Worm (Caenorhabditis elegans) whole organism, L1 larva: ENCODE measurements around the gene F52H2.3.
A peak's percentile ranks its signal among the peaks of the same experiment; 100 is the strongest.

ENCODE experiments used
- Y116A8C.19 ChIP-seq: sonication (generic microtip); optimal IDR thresholded peaks from 2 replicates; lab custom pipeline; 2016; ENCODE audit warnings: missing compliant biosample characterization, missing genetic modification characterization, borderline replicate concordance
- blmp-1 ChIP-seq: fragments of 150-350 bp; optimal IDR thresholded peaks from 2 replicates; lab custom pipeline; 2014; ENCODE audit warnings: missing biosample characterization, missing genetic modification characterization
- ceh-63 ChIP-seq: fragments of 200-800 bp; sonication (Bioruptor generic); optimal IDR thresholded peaks from 2 replicates; lab custom pipeline; 2018; ENCODE audit warnings: mild to moderate bottlenecking, missing genetic modification characterization, missing compliant biosample characterization
- dsc-1 ChIP-seq: sonication (generic microtip); optimal IDR thresholded peaks from 2 replicates; lab custom pipeline; 2016; ENCODE audit warnings: mild to moderate bottlenecking, missing genetic modification characterization, missing compliant biosample characterization
- efl-3 ChIP-seq: fragments of 200-800 bp; sonication (Bioruptor generic); optimal IDR thresholded peaks from 2 replicates; lab custom pipeline; 2018; ENCODE audit warnings: mild to moderate bottlenecking, missing genetic modification characterization, missing compliant biosample characterization
- egl-13 ChIP-seq: sonication (generic microtip); optimal IDR thresholded peaks from 2 replicates; lab custom pipeline; 2016; ENCODE audit warnings: missing genotype, missing genetic modification reagents, missing genetic modification characterization, missing compliant biosample characterization
- elt-2 ChIP-seq: sonication (generic microtip); optimal IDR thresholded peaks from 2 replicates; lab custom pipeline; 2016; ENCODE audit warnings: missing genetic modification characterization, mild to moderate bottlenecking, inconsistent platforms, missing compliant biosample characterization, missing genetic modification reagents
- elt-3 ChIP-seq, 6 experiments: fragments of 150-350 bp in 1 of 6; sonication (generic microtip); optimal IDR thresholded peaks; 2 replicates each; lab custom pipeline; 2017 to 2018; ENCODE audit warnings: missing biosample characterization in 6 of 6, missing genetic modification characterization in 6 of 6, inconsistent platforms in 1 of 6
- ets-5 ChIP-seq: fragments of 200-800 bp; sonication (Bioruptor generic); IDR thresholded peaks from 2 replicates; pipeline ENCODE4 v1.3.6; 2022; ENCODE audit warnings: missing genetic modification characterization, missing compliant biosample characterization
- fkh-10 ChIP-seq: sonication (generic microtip); optimal IDR thresholded peaks from 2 replicates; lab custom pipeline; 2017; ENCODE audit warnings: missing biosample characterization, missing genetic modification reagents, missing genetic modification characterization
- fkh-4 ChIP-seq: sonication (generic microtip); optimal IDR thresholded peaks from 2 replicates; lab custom pipeline; 2016; ENCODE audit warnings: missing compliant biosample characterization, missing genetic modification characterization, borderline replicate concordance
- fkh-8 ChIP-seq: sonication (generic microtip); optimal IDR thresholded peaks from 2 replicates; lab custom pipeline; 2016; ENCODE audit warnings: mild to moderate bottlenecking, missing genetic modification characterization, missing compliant biosample characterization
- fos-1 ChIP-seq: fragments of 150-350 bp; optimal IDR thresholded peaks from 2 replicates; lab custom pipeline; 2014; ENCODE audit warnings: missing biosample characterization, missing genetic modification characterization
- grh-1 ChIP-seq: fragments of 200-800 bp; sonication (Bioruptor generic); IDR thresholded peaks from 2 replicates; pipeline ENCODE4 v1.3.6; 2022; ENCODE audit warnings: missing genetic modification reagents, missing genetic modification characterization, missing compliant biosample characterization
- hlh-4 ChIP-seq: sonication (generic microtip); optimal IDR thresholded peaks from 2 replicates; lab custom pipeline; 2016; ENCODE audit warnings: mild to moderate bottlenecking, missing genetic modification characterization, missing compliant biosample characterization
- isw-1 ChIP-seq: fragments of 200-800 bp; sonication (Bioruptor generic); IDR thresholded peaks from 2 replicates; pipeline ENCODE4 v1.3.6; 2022; ENCODE audit warnings: missing genetic modification characterization, missing compliant biosample characterization
- lin-14 ChIP-seq: fragments of 200-800 bp; sonication (Bioruptor generic); optimal IDR thresholded peaks from 2 replicates; lab custom pipeline; 2018; ENCODE audit warnings: mild to moderate bottlenecking, missing genetic modification characterization, moderate library complexity, missing compliant biosample characterization
- lin-35 ChIP-seq, 2 experiments: fragments of 150-350 bp; optimal IDR thresholded peaks; 2 replicates each; lab custom pipeline; 2014; ENCODE audit warnings: missing biosample characterization in 2 of 2, missing genetic modification characterization in 2 of 2, missing genetic modification reagents in 2 of 2
- lin-39 ChIP-seq: fragments of 150-350 bp; optimal IDR thresholded peaks from 2 replicates; lab custom pipeline; 2014; ENCODE audit warnings: missing biosample characterization, missing genetic modification reagents, missing genetic modification characterization
- mdl-1 ChIP-seq, 2 experiments: fragments of 150-350 bp; optimal IDR thresholded peaks; 2 replicates each; lab custom pipeline; 2014 to 2017; ENCODE audit warnings: missing biosample characterization in 2 of 2, missing genetic modification characterization in 2 of 2, inconsistent platforms in 1 of 2
- mep-1 ChIP-seq: fragments of 150-350 bp; optimal IDR thresholded peaks from 2 replicates; lab custom pipeline; 2014; ENCODE audit warnings: missing biosample characterization, missing genetic modification characterization
- nhr-11 ChIP-seq: fragments of 150-350 bp; optimal IDR thresholded peaks from 2 replicates; lab custom pipeline; 2014; ENCODE audit warnings: missing biosample characterization, missing genetic modification characterization
- nhr-12 ChIP-seq: sonication (generic microtip); optimal IDR thresholded peaks from 2 replicates; lab custom pipeline; 2017; ENCODE audit warnings: missing biosample characterization, missing genetic modification characterization
- nhr-19 ChIP-seq: fragments of 200-800 bp; sonication (Bioruptor generic); conservative IDR thresholded peaks from 2 replicates; pipeline ENCODE4 v1.3.6; 2022; ENCODE audit warnings: missing genetic modification characterization, missing compliant biosample characterization
- nhr-20 ChIP-seq: sonication (generic microtip); optimal IDR thresholded peaks from 2 replicates; lab custom pipeline; 2016; ENCODE audit warnings: mild to moderate bottlenecking, missing genetic modification characterization, missing compliant biosample characterization
- nhr-47 ChIP-seq: sonication (generic microtip); optimal IDR thresholded peaks from 2 replicates; lab custom pipeline; 2016; ENCODE audit warnings: mild to moderate bottlenecking, missing genetic modification characterization, moderate library complexity, missing compliant biosample characterization
- nhr-71 ChIP-seq: sonication (generic microtip); optimal IDR thresholded peaks from 2 replicates; lab custom pipeline; 2016; ENCODE audit warnings: mild to moderate bottlenecking, missing genetic modification characterization, moderate library complexity, missing compliant biosample characterization
- nhr-84 ChIP-seq: sonication (generic microtip); optimal IDR thresholded peaks from 2 replicates; lab custom pipeline; 2017; ENCODE audit warnings: missing biosample characterization, missing genetic modification characterization
- nhr-85 ChIP-seq: sonication (generic microtip); peaks from one replicate; lab custom pipeline; 2016; ENCODE audit warnings: missing genetic modification characterization, inconsistent platforms, missing compliant biosample characterization
- nhr-90 ChIP-seq: sonication (generic microtip); optimal IDR thresholded peaks from 2 replicates; lab custom pipeline; 2016; ENCODE audit warnings: mild to moderate bottlenecking, missing genetic modification characterization, missing compliant biosample characterization; ENCODE audit not compliant: poor library complexity
- pag-3 ChIP-seq: sonication (generic microtip); optimal IDR thresholded peaks from 2 replicates; lab custom pipeline; 2017; ENCODE audit warnings: missing genetic modification characterization, mild to moderate bottlenecking, missing compliant biosample characterization, antibody characterized with exemption, borderline replicate concordance; ENCODE audit not compliant: insufficient read depth
- pqm-1 ChIP-seq: sonication (generic microtip); optimal IDR thresholded peaks from 3 replicates; lab custom pipeline; 2017; ENCODE audit warnings: missing biosample characterization, missing genetic modification characterization
- rnt-1 ChIP-seq: sonication (generic microtip); optimal IDR thresholded peaks from 2 replicates; lab custom pipeline; 2016; ENCODE audit warnings: mild to moderate bottlenecking, missing genetic modification characterization, moderate library complexity, missing compliant biosample characterization
- skn-1 ChIP-seq: fragments of 150-350 bp; optimal IDR thresholded peaks from 2 replicates; lab custom pipeline; 2014; ENCODE audit warnings: missing biosample characterization, missing genetic modification characterization
- snpc-4 ChIP-seq: fragments of 150-350 bp; optimal IDR thresholded peaks from 2 replicates; lab custom pipeline; 2014; ENCODE audit warnings: missing biosample characterization, missing genetic modification characterization
- snu-23 ChIP-seq: sonication (generic microtip); optimal IDR thresholded peaks from 2 replicates; lab custom pipeline; 2016; ENCODE audit warnings: missing genetic modification characterization, missing compliant biosample characterization
- swsn-7 ChIP-seq: sonication (generic microtip); optimal IDR thresholded peaks from 2 replicates; lab custom pipeline; 2016; ENCODE audit warnings: missing genetic modification characterization, missing compliant biosample characterization
- tbx-2 ChIP-seq: sonication (generic microtip); optimal IDR thresholded peaks from 2 replicates; lab custom pipeline; 2016; ENCODE audit warnings: missing genetic modification characterization, missing compliant biosample characterization
- unc-130 ChIP-seq: fragments of 150-350 bp; optimal IDR thresholded peaks from 2 replicates; lab custom pipeline; 2017; ENCODE audit warnings: missing biosample characterization, missing genetic modification characterization, inconsistent platforms
- unc-86 ChIP-seq: sonication (generic microtip); optimal IDR thresholded peaks from 2 replicates; lab custom pipeline; 2016; ENCODE audit warnings: missing genetic modification characterization, missing compliant biosample characterization
- unc-98 ChIP-seq: fragments of 200-800 bp; sonication (Bioruptor generic); IDR thresholded peaks from 2 replicates; pipeline ENCODE4 v1.3.6; 2022; ENCODE audit warnings: missing genetic modification characterization, missing compliant biosample characterization
- vab-15 ChIP-seq: sonication (generic microtip); optimal IDR thresholded peaks from 2 replicates; lab custom pipeline; 2017; ENCODE audit warnings: missing genotype, mild to moderate bottlenecking, missing genetic modification characterization, missing compliant biosample characterization
- xbp-1 ChIP-seq: sonication (generic microtip); optimal IDR thresholded peaks from 2 replicates; lab custom pipeline; 2016; ENCODE audit warnings: missing genetic modification characterization, missing compliant biosample characterization
- zag-1 ChIP-seq: fragments of 150-350 bp; optimal IDR thresholded peaks from 2 replicates; lab custom pipeline; 2014; ENCODE audit warnings: missing biosample characterization, missing genetic modification characterization
- zip-4 ChIP-seq: fragments of 200-800 bp; sonication (Bioruptor generic); optimal IDR thresholded peaks from 2 replicates; lab custom pipeline; 2018; ENCODE audit warnings: mild to moderate bottlenecking, missing genetic modification characterization, moderate library complexity, missing compliant biosample characterization
- ztf-4 ChIP-seq: fragments of 150-350 bp; optimal IDR thresholded peaks from 2 replicates; lab custom pipeline; 2014; ENCODE audit warnings: missing biosample characterization, missing genetic modification characterization

The F52H2.3 gene

ce11 chrX:2567761-2568160, 26.9 kb upstream of the F52H2.3 start:
- TF ChIP-seq lin-39 (tag; lab: Kevin White, UChicago) (no peak), egl-13 (no peak), mep-1 (tag; lab: Kevin White, UChicago) (peak; percentile 19), snu-23 (peak; percentile 30), fkh-4 (tag; lab: Kevin White, UChicago) (no peak), Y116A8C.19 (tag; lab: Kevin White, UChicago) (no peak), nhr-20 (tag; lab: Kevin White, UChicago) (peak; percentile 26), blmp-1 (tag; lab: Kevin White, UChicago) (peak; percentile 28), lin-14 (GFP tag; lab: Kevin White, UChicago) (peak; percentile 63), nhr-71 (tag; lab: Kevin White, UChicago) (peak; percentile 25), vab-15 (tag; lab: Kevin White, UChicago) (no peak), elt-3 (tag; optimal IDR thresholded peaks at IDR 0.05; lab: Kevin White, UChicago) (peak in 5 of 6 experiments; percentile 62 to 93 (median 68)), nhr-19 (GFP tag; lab: Robert Waterston, UW) (peak; percentile 53), nhr-85 (no peak)

DNA sequence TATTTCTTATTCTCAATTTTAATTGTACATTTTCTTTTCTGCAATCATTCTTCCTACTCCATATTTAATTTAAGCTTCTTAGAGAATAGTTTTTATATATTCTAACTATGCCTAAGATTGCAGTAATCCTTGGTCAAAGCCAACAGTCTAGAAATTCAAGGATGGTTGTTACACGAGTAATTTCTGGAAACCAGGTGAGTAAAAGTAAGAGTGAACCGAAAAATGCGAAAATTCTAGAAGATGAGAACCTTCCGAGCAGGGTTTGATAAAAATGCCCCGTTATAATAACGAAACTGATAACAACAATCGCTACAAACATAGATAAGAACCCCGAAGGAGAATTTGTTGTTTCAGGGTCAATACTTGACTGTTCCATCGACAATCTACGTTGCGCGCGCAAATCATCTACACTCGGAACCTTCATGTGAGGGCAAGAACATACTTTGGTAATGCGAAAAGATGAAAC, 24.5 kb upstream of the F52H2.3 start, which contains the start of gene F52H2.15:
TSS of gene F52H2.15 (plus strand) at position 51 of the 466 bp plus-strand sequence.
- TF ChIP-seq skn-1 (tag; lab: Kevin White, UChicago): peak; percentile 15
- TF ChIP-seq ets-5 (GFP tag; lab: Robert Waterston, UW): no peak
- no peak for TF ChIP-seq ceh-63 (GFP tag; lab: Kevin White, UChicago)
- TF ChIP-seq blmp-1 (tag; lab: Kevin White, UChicago): peak; percentile 34
- peak in 1 of 6 experiments; percentile 45 for TF ChIP-seq elt-3 (tag; optimal IDR thresholded peaks at IDR 0.05; lab: Kevin White, UChicago)
- no peak for TF ChIP-seq nhr-12 (tag; lab: Kevin White, UChicago)
- TF ChIP-seq lin-35 (GFP tag; optimal IDR thresholded peaks at IDR 0.05; lab: Kevin White, UChicago): peak in 1 of 2 experiments; percentile 13
- no peak for TF ChIP-seq xbp-1
- peak; percentile 63 for TF ChIP-seq lin-14 (GFP tag; lab: Kevin White, UChicago)
- peak in 1 of 2 experiments; percentile 7 for TF ChIP-seq mdl-1 (tag; optimal IDR thresholded peaks at IDR 0.05; lab: Kevin White, UChicago)
- no peak for TF ChIP-seq nhr-90
- no peak for TF ChIP-seq pag-3
- peak; percentile 35 for TF ChIP-seq nhr-85
- TF ChIP-seq zip-4: no peak
- no peak for TF ChIP-seq isw-1
- no peak for TF ChIP-seq ztf-4 (tag; lab: Kevin White, UChicago)
- no peak for TF ChIP-seq nhr-11
- no peak for TF ChIP-seq tbx-2 (tag; lab: Kevin White, UChicago)
- TF ChIP-seq pqm-1 (tag; lab: Kevin White, UChicago): no peak
- no peak for TF ChIP-seq grh-1 (GFP tag; lab: Robert Waterston, UW)
- no peak for TF ChIP-seq hlh-4 (tag; lab: Kevin White, UChicago)
- TF ChIP-seq fos-1 (tag; lab: Kevin White, UChicago): no peak
- TF ChIP-seq elt-2 (tag; lab: Kevin White, UChicago): peak; percentile 59

DNA sequence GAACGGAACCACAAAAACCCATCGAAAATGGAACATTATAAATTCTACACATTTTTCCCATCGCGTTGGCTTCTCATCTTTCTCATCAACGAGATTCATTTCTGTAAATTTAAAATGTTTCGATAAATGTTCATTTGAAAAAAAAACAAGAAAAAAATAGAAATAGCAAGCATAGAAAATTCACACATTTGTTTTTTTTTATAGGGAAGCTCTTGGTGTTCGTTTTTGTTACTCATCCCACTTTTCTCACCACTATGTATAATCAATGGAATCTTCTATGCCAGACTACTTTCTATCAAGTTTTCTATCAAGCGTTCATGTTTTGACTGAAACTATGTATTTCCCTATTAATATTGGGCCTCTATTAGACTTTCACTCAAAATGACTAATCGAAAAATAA, 23.2 kb upstream of the F52H2.3 start, which contains the start of gene dhcr-24:
TSS of gene dhcr-24 (minus strand) at position 101 of the 400 bp plus-strand sequence.
- TF ChIP-seq skn-1 (tag; lab: Kevin White, UChicago): no peak
- TF ChIP-seq snpc-4 (tag; lab: Kevin White, UChicago): no peak
- no peak for TF ChIP-seq zag-1 (tag; lab: Kevin White, UChicago)
- no peak for TF ChIP-seq Y116A8C.19 (tag; lab: Kevin White, UChicago)
- TF ChIP-seq fkh-10 (GFP tag; lab: Kevin White, UChicago): no peak

ce11 chrX:2559979-2560378, 19.1 kb upstream of the F52H2.3 start, which contains the start of gene F52H2.5:
F52H2.5 (minus strand) TSS chrX:2560079.
- TF ChIP-seq fkh-8 (tag; lab: Kevin White, UChicago): no peak
- TF ChIP-seq snpc-4 (tag; lab: Kevin White, UChicago): no peak
- no peak for TF ChIP-seq rnt-1
- no peak for TF ChIP-seq nhr-47 (tag; lab: Kevin White, UChicago)
- TF ChIP-seq nhr-84 (tag; lab: Kevin White, UChicago): no peak
- TF ChIP-seq snu-23: no peak
- no peak for TF ChIP-seq elt-3 (tag; optimal IDR thresholded peaks at IDR 0.05; lab: Kevin White, UChicago)
- no peak for TF ChIP-seq nhr-11
- no peak for TF ChIP-seq dsc-1 (tag; lab: Kevin White, UChicago)
- no peak for TF ChIP-seq efl-3
- TF ChIP-seq unc-86 (tag; lab: Kevin White, UChicago): no peak
- TF ChIP-seq mep-1 (tag; lab: Kevin White, UChicago): no peak
- no peak for TF ChIP-seq ztf-4 (tag; lab: Kevin White, UChicago)
- no peak for TF ChIP-seq unc-98 (GFP tag; lab: Robert Waterston, UW)
- no peak for TF ChIP-seq ets-5 (GFP tag; lab: Robert Waterston, UW)
- TF ChIP-seq lin-39 (tag; lab: Kevin White, UChicago): no peak
- no peak for TF ChIP-seq swsn-7 (tag; lab: Kevin White, UChicago)
- no peak for TF ChIP-seq unc-130 (tag; lab: Kevin White, UChicago)
